Worm (Caenorhabditis elegans) whole organism, late embryonic: ENCODE measurements around the gene C17G10.1.

Source experiments
- elt-2 ChIP-seq: sonication (generic microtip); optimal IDR thresholded peaks from 2 replicates; lab custom pipeline; 2016; ENCODE audit warnings: missing genetic modification reagents, missing genetic modification characterization, missing compliant biosample characterization
- gmeb-2 ChIP-seq: sonication (generic microtip); optimal IDR thresholded peaks from 2 replicates; lab custom pipeline; 2016; ENCODE audit warnings: missing genetic modification characterization, inconsistent platforms, missing compliant biosample characterization
- madf-2 ChIP-seq: sonication (generic microtip); optimal IDR thresholded peaks from 2 replicates; lab custom pipeline; 2017; ENCODE audit warnings: missing genetic modification characterization, missing compliant biosample characterization
- pag-3 ChIP-seq: sonication (generic microtip); optimal IDR thresholded peaks from 2 replicates; lab custom pipeline; 2016; ENCODE audit warnings: missing compliant biosample characterization, missing genetic modification characterization, borderline replicate concordance
- pha-4 ChIP-seq: fragments of 150-350 bp; optimal IDR thresholded peaks from 2 replicates; lab custom pipeline; 2018; ENCODE audit warnings: missing biosample characterization, missing genetic modification reagents, missing genetic modification characterization
- rnt-1 ChIP-seq: sonication (generic microtip); optimal IDR thresholded peaks from 2 replicates; lab custom pipeline; 2016; ENCODE audit warnings: missing genetic modification characterization, missing compliant biosample characterization
- unc-3 ChIP-seq, 2 experiments: fragments of 200-800 bp in 1 of 2; sonication (Bioruptor generic) in 1 of 2; sonication (generic microtip) in 1 of 2; conservative IDR thresholded peaks in 1 of 2; optimal IDR thresholded peaks in 1 of 2; 2 replicates each; pipeline versions ENCODE4 v1.3.6 to Lab custom; 2016 to 2022; ENCODE audit warnings: missing compliant biosample characterization in 2 of 2, missing genetic modification characterization in 2 of 2, missing genetic modification reagents in 1 of 2
- unc-42 ChIP-seq: sonication (generic microtip); optimal IDR thresholded peaks from 2 replicates; lab custom pipeline; 2016; ENCODE audit warnings: missing genotype, missing genetic modification characterization, missing compliant biosample characterization

DNA sequence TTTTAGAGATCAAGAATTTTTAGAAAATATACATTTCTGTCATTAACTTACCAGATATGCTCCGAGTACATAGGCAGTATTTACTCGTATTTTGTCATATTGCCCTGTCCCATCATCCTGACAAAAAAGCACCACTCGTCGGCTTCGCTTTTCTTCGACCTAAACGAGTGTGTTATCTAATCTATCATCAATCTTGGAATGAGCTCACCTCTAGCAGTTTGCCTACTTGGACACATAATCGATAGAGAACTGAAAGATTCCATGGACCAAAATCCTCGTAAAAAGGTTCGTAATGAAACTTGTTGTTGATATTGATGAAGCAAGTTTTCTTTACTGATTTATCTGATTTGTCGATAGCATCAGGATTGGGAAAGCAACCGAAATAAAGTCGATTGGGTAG lies 3.5 kb upstream of the C17G10.1 start:
- TF ChIP-seq unc-3 (GFP tag; conservative IDR thresholded peaks at IDR 0.05; lab: Robert Waterston, UW) (no peak), unc-3 (tag; optimal IDR thresholded peaks at IDR 0.05; lab: Kevin White, UChicago) (no peak), pag-3 (tag; lab: Kevin White, UChicago) (no peak), rnt-1 (tag; lab: Kevin White, UChicago) (no peak), gmeb-2 (tag; lab: Kevin White, UChicago) (no peak), madf-2 (tag; lab: Kevin White, UChicago) (no peak), elt-2 (tag; lab: Kevin White, UChicago) (no peak), pha-4 (tag; lab: Kevin White, UChicago) (no peak), unc-42 (tag; lab: Kevin White, UChicago) (no peak)
